Fruit fly (Drosophila melanogaster) whole organism, embryonic: ENCODE measurements around the gene CG34135.

Experiments used
- Blimp-1 ChIP-seq: fragments of 200-800 bp; sonication (Bioruptor generic); optimal IDR thresholded peaks from 3 replicates; lab custom pipeline; 2018; ENCODE audit warnings: missing biosample characterization, missing genetic modification characterization, mild to moderate bottlenecking, moderate library complexity, missing genetic modification reagents
- BtbVII ChIP-seq: fragments of 200-800 bp; sonication (Bioruptor generic); optimal IDR thresholded peaks from 3 replicates; lab custom pipeline; 2017; ENCODE audit warnings: missing biosample characterization, mild to moderate bottlenecking, missing genetic modification characterization
- Bteb2 ChIP-seq: fragments of 200-800 bp; sonication (Bioruptor generic); optimal IDR thresholded peaks from 2 replicates; lab custom pipeline; 2016; ENCODE audit warnings: missing biosample characterization, missing genetic modification characterization
- CG10147 ChIP-seq: fragments of 200-800 bp; sonication (Bioruptor generic); optimal IDR thresholded peaks from 2 replicates; lab custom pipeline; 2019; ENCODE audit warnings: missing biosample characterization, mild to moderate bottlenecking, missing genetic modification characterization, moderate library complexity
- CG10462 ChIP-seq: fragments of 200-800 bp; sonication (Bioruptor generic); optimal IDR thresholded peaks from 2 replicates; lab custom pipeline; 2016; ENCODE audit warnings: missing biosample characterization, missing genetic modification characterization
- CG11504 ChIP-seq: fragments of 200-800 bp; sonication (Bioruptor generic); optimal IDR thresholded peaks from 3 replicates; lab custom pipeline; 2019; ENCODE audit warnings: missing biosample characterization, mild to moderate bottlenecking, missing genetic modification characterization, moderate library complexity
- CG11560 ChIP-seq: fragments of 200-800 bp; sonication (Bioruptor generic); IDR thresholded peaks from 3 replicates; pipeline ENCODE4 v1.3.6; 2022; ENCODE audit warnings: missing biosample characterization, missing genetic modification characterization
- CG13287 ChIP-seq: fragments of 200-800 bp; sonication (Bioruptor generic); IDR thresholded peaks from 2 replicates; pipeline ENCODE4 v1.3.6; 2022; ENCODE audit warnings: missing biosample characterization, missing genetic modification characterization; ENCODE audit not compliant: partially characterized antibody
- CG1602 ChIP-seq: fragments of 200-800 bp; sonication (Bioruptor generic); optimal IDR thresholded peaks from 3 replicates; lab custom pipeline; 2016; ENCODE audit warnings: missing biosample characterization, missing genetic modification characterization
- CG17912 ChIP-seq: fragments of 200-800 bp; sonication (Bioruptor generic); optimal IDR thresholded peaks from 2 replicates; lab custom pipeline; 2018; ENCODE audit warnings: missing biosample characterization, mild to moderate bottlenecking, missing genetic modification characterization
- CG18599 ChIP-seq: fragments of 200-800 bp; sonication (Bioruptor generic); optimal IDR thresholded peaks from 3 replicates; lab custom pipeline; 2017; ENCODE audit warnings: missing biosample characterization, missing genetic modification characterization, mild to moderate bottlenecking, moderate library complexity, missing genetic modification reagents
- CG2199 ChIP-seq: fragments of 200-800 bp; sonication (Bioruptor generic); IDR thresholded peaks from 3 replicates; pipeline ENCODE4 v1.3.6; 2022; ENCODE audit warnings: missing biosample characterization, missing genetic modification characterization
- CG34376 ChIP-seq: fragments of 200-800 bp; sonication (Bioruptor generic); optimal IDR thresholded peaks from 2 replicates; lab custom pipeline; 2018; ENCODE audit warnings: missing biosample characterization, mild to moderate bottlenecking, missing genetic modification characterization
- CG3995 ChIP-seq: fragments of 200-800 bp; sonication (Bioruptor generic); optimal IDR thresholded peaks from 3 replicates; lab custom pipeline; 2016; ENCODE audit warnings: missing biosample characterization, missing genetic modification characterization
- CG4360 ChIP-seq: fragments of 200-800 bp; sonication (Bioruptor generic); IDR thresholded peaks from 2 replicates; pipeline ENCODE4 v1.3.6; 2022; ENCODE audit warnings: missing biosample characterization, missing genetic modification characterization
- CG4854 ChIP-seq: fragments of 200-800 bp; sonication (Bioruptor generic); optimal IDR thresholded peaks from 2 replicates; lab custom pipeline; 2016; ENCODE audit warnings: missing biosample characterization, missing genetic modification characterization, inconsistent platforms
- CG6683 ChIP-seq: fragments of 200-800 bp; sonication (Bioruptor generic); optimal IDR thresholded peaks from 2 replicates; lab custom pipeline; 2017; ENCODE audit warnings: missing biosample characterization, mild to moderate bottlenecking, missing genetic modification characterization, missing genetic modification reagents
- CG6791 ChIP-seq: fragments of 200-800 bp; sonication (Bioruptor generic); IDR thresholded peaks from 3 replicates; pipeline ENCODE4 v1.3.6; 2022; ENCODE audit warnings: missing biosample characterization, missing genetic modification characterization; ENCODE audit not compliant: partially characterized antibody
- CG7357 ChIP-seq: fragments of 200-800 bp; sonication (Bioruptor generic); IDR thresholded peaks from 3 replicates; pipeline ENCODE4 v1.3.6; 2022; ENCODE audit warnings: missing biosample characterization, missing genetic modification characterization
- CG7372 ChIP-seq: fragments of 200-800 bp; sonication (Bioruptor generic); IDR thresholded peaks from 2 replicates; pipeline ENCODE4 v1.3.6; 2022; ENCODE audit warnings: missing biosample characterization, missing genetic modification characterization
- CG7786 ChIP-seq: fragments of 200-800 bp; sonication (Bioruptor generic); optimal IDR thresholded peaks from 2 replicates; lab custom pipeline; 2016; ENCODE audit warnings: missing biosample characterization, missing genetic modification characterization
- D ChIP-seq, 2 experiments: fragments of 200-800 bp in 1 of 2; fragments of >200 bp in 1 of 2; sonication (Bioruptor generic) in 1 of 2; optimal IDR thresholded peaks; 2 replicates in 1 of 2; 3 replicates in 1 of 2; lab custom pipeline; 2017; ENCODE audit warnings: mild to moderate bottlenecking in 1 of 2, missing biosample characterization in 1 of 2, missing genetic modification characterization in 1 of 2, missing genetic modification reagents in 1 of 2
- Dfd ChIP-seq, 2 experiments: fragments of >200 bp; optimal IDR thresholded peaks; 2 replicates each; lab custom pipeline; 2017; ENCODE audit warnings: missing biosample characterization in 2 of 2, missing genetic modification characterization in 2 of 2
- Drgx ChIP-seq: fragments of 200-800 bp; sonication (Bioruptor generic); IDR thresholded peaks from 2 replicates; pipeline ENCODE4 v1.3.6; 2022; ENCODE audit warnings: missing biosample characterization, missing genetic modification characterization
- Fer3 ChIP-seq: fragments of 200-800 bp; sonication (Bioruptor generic); optimal IDR thresholded peaks from 2 replicates; lab custom pipeline; 2018; ENCODE audit warnings: missing biosample characterization, mild to moderate bottlenecking, missing genetic modification characterization, moderate library complexity
- HLH54F ChIP-seq: fragments of 200-800 bp; sonication (Bioruptor generic); optimal IDR thresholded peaks from 3 replicates; lab custom pipeline; 2016; ENCODE audit warnings: missing biosample characterization, missing genetic modification characterization
- HLHmδ ChIP-seq: fragments of 200-800 bp; sonication (Bioruptor generic); optimal IDR thresholded peaks from 2 replicates; lab custom pipeline; 2018; ENCODE audit warnings: missing biosample characterization, mild to moderate bottlenecking, missing genetic modification characterization, moderate library complexity
- Hmx ChIP-seq: fragments of 200-800 bp; sonication (Bioruptor generic); optimal IDR thresholded peaks from 2 replicates; lab custom pipeline; 2016; ENCODE audit warnings: missing biosample characterization, missing genetic modification characterization
- Jarid2 ChIP-seq: fragments of 200-800 bp; sonication (Bioruptor generic); optimal IDR thresholded peaks from 3 replicates; lab custom pipeline; 2017; ENCODE audit warnings: mild to moderate bottlenecking, missing biosample characterization, missing genetic modification reagents, missing genetic modification characterization
- Kr ChIP-seq: fragments of 200-800 bp; sonication (Bioruptor generic); optimal IDR thresholded peaks from 2 replicates; lab custom pipeline; 2017; ENCODE audit warnings: missing biosample characterization, mild to moderate bottlenecking, missing genetic modification characterization
- Mad ChIP-seq: fragments of 200-800 bp; sonication (Bioruptor generic); optimal IDR thresholded peaks from 2 replicates; lab custom pipeline; 2016; ENCODE audit warnings: missing biosample characterization, missing genetic modification characterization
- Scr ChIP-seq: fragments of 200-800 bp; sonication (Bioruptor generic); IDR thresholded peaks from 2 replicates; pipeline ENCODE4 v1.3.6; 2022; ENCODE audit warnings: missing biosample characterization, missing genetic modification characterization; ENCODE audit not compliant: partially characterized antibody
- Usf ChIP-seq: fragments of 200-800 bp; sonication (Bioruptor generic); optimal IDR thresholded peaks from 2 replicates; lab custom pipeline; 2017; ENCODE audit warnings: missing genotype, missing biosample characterization, missing genetic modification characterization
- cwo ChIP-seq: fragments of 200-800 bp; sonication (Bioruptor generic); optimal IDR thresholded peaks from 3 replicates; lab custom pipeline; 2017; ENCODE audit warnings: missing biosample characterization, missing genetic modification characterization, mild to moderate bottlenecking, moderate library complexity, missing genetic modification reagents
- dimm ChIP-seq: fragments of 200-800 bp; sonication (Bioruptor generic); IDR thresholded peaks from 2 replicates; pipeline ENCODE4 v1.3.6; 2022; ENCODE audit warnings: missing biosample characterization, missing genetic modification characterization
- esg ChIP-seq: fragments of 200-800 bp; sonication (Bioruptor generic); conservative IDR thresholded peaks from 2 replicates; pipeline ENCODE4 v1.3.6; 2022; ENCODE audit warnings: missing biosample characterization, missing genetic modification characterization
- ewg ChIP-seq: fragments of 200-800 bp; sonication (Bioruptor generic); optimal IDR thresholded peaks from 3 replicates; lab custom pipeline; 2017; ENCODE audit warnings: mild to moderate bottlenecking, missing biosample characterization, missing genetic modification reagents, missing genetic modification characterization
- fd64A ChIP-seq: fragments of 200-800 bp; sonication (Bioruptor generic); optimal IDR thresholded peaks from 3 replicates; lab custom pipeline; 2018; ENCODE audit warnings: missing biosample characterization, mild to moderate bottlenecking, missing genetic modification characterization
- fu2 ChIP-seq: fragments of 200-800 bp; sonication (Bioruptor generic); optimal IDR thresholded peaks from 2 replicates; lab custom pipeline; 2016; ENCODE audit warnings: missing biosample characterization, missing genetic modification characterization
- ham ChIP-seq: fragments of 200-800 bp; sonication (Bioruptor generic); IDR thresholded peaks from 2 replicates; pipeline ENCODE4 v1.3.6; 2022; ENCODE audit warnings: missing biosample characterization, missing genetic modification characterization
- kah ChIP-seq: fragments of 200-800 bp; sonication (Bioruptor generic); optimal IDR thresholded peaks from 2 replicates; lab custom pipeline; 2018; ENCODE audit warnings: missing biosample characterization, mild to moderate bottlenecking, missing genetic modification characterization
- klu ChIP-seq: fragments of 200-800 bp; sonication (Bioruptor generic); IDR thresholded peaks from 2 replicates; pipeline ENCODE4 v1.3.6; 2022; ENCODE audit warnings: missing biosample characterization, missing genetic modification characterization
- lmd ChIP-seq: fragments of 200-800 bp; sonication (Bioruptor generic); IDR thresholded peaks from 2 replicates; pipeline ENCODE4 v1.3.6; 2022; ENCODE audit warnings: missing biosample characterization, missing genetic modification characterization
- luna ChIP-seq: fragments of 200-800 bp; sonication (Bioruptor generic); optimal IDR thresholded peaks from 2 replicates; lab custom pipeline; 2016; ENCODE audit warnings: missing biosample characterization, missing genetic modification characterization
- pfk ChIP-seq: fragments of 200-800 bp; sonication (Bioruptor generic); optimal IDR thresholded peaks from 2 replicates; lab custom pipeline; 2018; ENCODE audit warnings: missing biosample characterization, mild to moderate bottlenecking, missing genetic modification characterization, moderate library complexity
- schlank ChIP-seq: fragments of 200-800 bp; sonication (Bioruptor generic); optimal IDR thresholded peaks from 2 replicates; lab custom pipeline; 2018; ENCODE audit warnings: missing biosample characterization, mild to moderate bottlenecking, missing genetic modification characterization
- trh ChIP-seq: fragments of 200-800 bp; sonication (Bioruptor generic); optimal IDR thresholded peaks from 2 replicates; lab custom pipeline; 2016; ENCODE audit warnings: missing biosample characterization, missing genetic modification characterization
- twi ChIP-seq: fragments of 200-800 bp; optimal IDR thresholded peaks from 2 replicates; lab custom pipeline; 2019; ENCODE audit warnings: missing biosample characterization, mild to moderate bottlenecking, missing genetic modification characterization, moderate library complexity
- zen2 ChIP-seq: fragments of 200-800 bp; sonication (Bioruptor generic); IDR thresholded peaks from 3 replicates; pipeline ENCODE4 v1.3.6; 2022; ENCODE audit warnings: missing biosample characterization, missing genetic modification characterization; ENCODE audit not compliant: partially characterized antibody
- zfh2 ChIP-seq: fragments of 200-800 bp; sonication (Bioruptor generic); optimal IDR thresholded peaks from 2 replicates; lab custom pipeline; 2016; ENCODE audit warnings: missing biosample characterization, missing genetic modification characterization

CG34135 gene

dm6 chr3R:8744198-8744597, 23.8 kb downstream of the CG34135 start (continued):
- TF ChIP-seq zen2: no peak
- TF ChIP-seq kah (GFP tag; lab: Kevin White, UChicago): no peak
- TF ChIP-seq CG3995 (GFP tag; lab: Kevin White, UChicago): no peak
- TF ChIP-seq HLH54F (GFP tag; lab: Kevin White, UChicago): peak; percentile 23
- peak; percentile 12 for TF ChIP-seq CG4854 (GFP tag; lab: Kevin White, UChicago)
- TF ChIP-seq HLHmδ (GFP tag; lab: Kevin White, UChicago): no peak
- no peak for TF ChIP-seq CG13287 (GFP tag; lab: Robert Waterston, UW)
- peak; percentile 51 for TF ChIP-seq BtbVII
- TF ChIP-seq klu (GFP tag; lab: Robert Waterston, UW): no peak
- no peak for TF ChIP-seq CG17912 (GFP tag; lab: Kevin White, UChicago)
- TF ChIP-seq CG7372: 0 out of 2 replicates have a peak, but pooled peaks have one; percentile 33
- TF ChIP-seq CG34376 (GFP tag; lab: Kevin White, UChicago): no peak
- peak; percentile 40; the same call in 2 of the 3 replicates for TF ChIP-seq CG7357 (GFP tag; lab: Robert Waterston, UW)
- TF ChIP-seq CG6683: no peak
- no peak for TF ChIP-seq D (optimal IDR thresholded peaks at IDR 0.05; lab: Kevin White, UChicago)
- no peak for TF ChIP-seq D (GFP tag; optimal IDR thresholded peaks at IDR 0.05; lab: Kevin White, UChicago)
- TF ChIP-seq Bteb2 (GFP tag; lab: Kevin White, UChicago): no peak
- no peak for TF ChIP-seq CG11504
- TF ChIP-seq CG4360 (GFP tag; lab: Robert Waterston, UW): no peak
- no peak for TF ChIP-seq CG6791 (GFP tag; lab: Robert Waterston, UW)
- no peak for TF ChIP-seq Usf
- TF ChIP-seq Fer3: no peak
- 0 out of 2 replicates have a peak, but pooled peaks have one; percentile 32 for TF ChIP-seq dimm (GFP tag; lab: Robert Waterston, UW)
- no peak for TF ChIP-seq fd64A
- TF ChIP-seq ham (GFP tag; lab: Robert Waterston, UW): no peak
- no peak for TF ChIP-seq ewg
- TF ChIP-seq trh: no peak
- TF ChIP-seq CG1602 (GFP tag; lab: Kevin White, UChicago): peak; percentile 41
- no peak for TF ChIP-seq zfh2 (GFP tag; lab: Kevin White, UChicago)
- no peak for TF ChIP-seq pfk (GFP tag; lab: Kevin White, UChicago)
- TF ChIP-seq fu2 (GFP tag; lab: Kevin White, UChicago): no peak
- TF ChIP-seq luna: no peak
- TF ChIP-seq twi (tag; lab: Kevin White, UChicago): no peak
- no peak for TF ChIP-seq Hmx
- TF ChIP-seq Kr: no peak
- peak; percentile 49 for TF ChIP-seq CG18599
- TF ChIP-seq CG10147: no peak
- no peak for TF ChIP-seq Dfd (GFP tag; optimal IDR thresholded peaks at IDR 0.05; lab: Kevin White, UChicago)
- TF ChIP-seq Blimp-1 (GFP tag; lab: Kevin White, UChicago): peak; percentile 40
- TF ChIP-seq Drgx (GFP tag; lab: Robert Waterston, UW): peak; percentile 66
- TF ChIP-seq lmd: peak; percentile 47; the same call in 1 of the 2 replicates
- peak; percentile 66 for TF ChIP-seq esg (GFP tag; lab: Robert Waterston, UW)
- no peak for TF ChIP-seq Jarid2 (GFP tag; lab: Kevin White, UChicago)
- TF ChIP-seq CG2199: no peak
- no peak for TF ChIP-seq schlank (tag; lab: Kevin White, UChicago)
- TF ChIP-seq cwo (GFP tag; lab: Kevin White, UChicago): no peak
- TF ChIP-seq Scr (GFP tag; lab: Robert Waterston, UW): no peak
- peak; percentile 23 for TF ChIP-seq CG7786 (GFP tag; lab: Kevin White, UChicago)
- TF ChIP-seq CG11560 (tag; lab: Robert Waterston, UW): no peak
- peak; percentile 35 for TF ChIP-seq Mad (GFP tag; lab: Kevin White, UChicago)
- no peak for TF ChIP-seq CG10462 (GFP tag; lab: Kevin White, UChicago)
